Worm (Caenorhabditis elegans) whole organism, late embryonic: ENCODE measurements around the gene pac-1.

Source experiments
- K02D7.2 ChIP-seq: sonication (generic microtip); optimal IDR thresholded peaks from 2 replicates; lab custom pipeline; 2017; ENCODE audit warnings: mild to moderate bottlenecking, missing genetic modification characterization, missing compliant biosample characterization
- ceh-22 ChIP-seq: sonication (generic microtip); optimal IDR thresholded peaks from 2 replicates; lab custom pipeline; 2017; ENCODE audit warnings: missing biosample characterization, missing genetic modification characterization
- elt-2 ChIP-seq: sonication (generic microtip); optimal IDR thresholded peaks from 2 replicates; lab custom pipeline; 2016; ENCODE audit warnings: missing genetic modification reagents, missing genetic modification characterization, missing compliant biosample characterization
- fkh-10 ChIP-seq: fragments of 150-350 bp; optimal IDR thresholded peaks from 2 replicates; lab custom pipeline; 2014; ENCODE audit warnings: missing biosample characterization, missing genetic modification reagents, missing genetic modification characterization
- madf-2 ChIP-seq: sonication (generic microtip); optimal IDR thresholded peaks from 2 replicates; lab custom pipeline; 2017; ENCODE audit warnings: missing genetic modification characterization, missing compliant biosample characterization
- pag-3 ChIP-seq: sonication (generic microtip); optimal IDR thresholded peaks from 2 replicates; lab custom pipeline; 2016; ENCODE audit warnings: missing compliant biosample characterization, missing genetic modification characterization, borderline replicate concordance
- sox-4 ChIP-seq: sonication (generic microtip); optimal IDR thresholded peaks from 2 replicates; lab custom pipeline; 2017; ENCODE audit warnings: mild to moderate bottlenecking, missing genetic modification characterization, inconsistent platforms, missing compliant biosample characterization
- unc-86 ChIP-seq: sonication (generic microtip); optimal IDR thresholded peaks from 2 replicates; lab custom pipeline; 2016; ENCODE audit warnings: missing genetic modification characterization, missing compliant biosample characterization

ce11 chrIII:8524773-8525172, 30.0 kb downstream of the pac-1 start, which contains the start of gene idpp-15:
- TF ChIP-seq K02D7.2 (tag; lab: Kevin White, UChicago): no peak
- TF ChIP-seq ceh-22: no peak
- TF ChIP-seq elt-2 (tag; lab: Kevin White, UChicago): no peak
- TF ChIP-seq pag-3: no peak
- no peak for TF ChIP-seq sox-4 (tag; lab: Kevin White, UChicago)
- no peak for TF ChIP-seq fkh-10
- TF ChIP-seq madf-2 (tag; lab: Kevin White, UChicago): no peak
- no peak for TF ChIP-seq unc-86 (tag; lab: Kevin White, UChicago)
